Worm (Caenorhabditis elegans): ENCODE results near the gene Y75B8A.34.
A peak's percentile ranks its signal among the peaks of the same experiment; 100 is the strongest.

The Y75B8A.34 gene

DNA sequence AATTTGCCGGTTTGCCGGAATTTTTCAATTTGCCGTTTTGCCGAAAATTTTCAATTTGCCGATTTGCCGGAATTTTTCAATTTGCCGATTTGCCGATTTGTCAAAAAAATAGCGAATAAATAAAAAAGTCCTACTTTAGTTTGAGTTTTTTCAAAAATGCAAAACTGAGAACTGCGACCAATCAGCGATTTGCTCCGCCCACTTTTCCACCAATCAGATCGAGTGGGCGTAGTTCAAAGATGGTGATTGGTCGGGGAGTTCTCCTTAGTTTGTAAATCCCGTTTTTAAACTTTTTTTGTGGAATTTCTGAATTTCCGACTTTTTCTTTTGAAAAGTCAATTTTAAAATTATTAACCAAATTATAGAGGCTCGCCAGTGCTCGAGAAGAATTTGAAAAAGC is 28.1 kb upstream of the Y75B8A.34 start:
- TF ChIP-seq skn-1 (tag; optimal IDR thresholded peaks at IDR 0.05) (no peak), cey-2 (tag; optimal IDR thresholded peaks at IDR 0.05; ENCODE audit: borderline replicate concordance, insufficient read depth) (no peak), lin-38 (GFP tag; IDR thresholded peaks at IDR 0.05) (no peak), unc-39 (tag; optimal IDR thresholded peaks at IDR 0.05) (no peak), nhr-102 (tag; optimal IDR thresholded peaks at IDR 0.05) (no peak), zip-2 (tag; optimal IDR thresholded peaks at IDR 0.05) (no peak), nhr-25 (tag; optimal IDR thresholded peaks at IDR 0.05; ENCODE audit: borderline replicate concordance, insufficient read depth) (no peak), lin-1 (GFP tag; IDR thresholded peaks at IDR 0.05) (no peak), lim-7 (GFP tag; IDR thresholded peaks at IDR 0.05) (no peak), madf-5 (GFP tag; IDR thresholded peaks at IDR 0.05) (no peak), mdt-29 (GFP tag; IDR thresholded peaks at IDR 0.05) (no peak), zfp-2 (tag; optimal IDR thresholded peaks at IDR 0.05) (no peak), nhr-42 (GFP tag; IDR thresholded peaks at IDR 0.05) (no peak), nhr-11 (tag; optimal IDR thresholded peaks at IDR 0.05) (no peak), egl-27 (tag; optimal IDR thresholded peaks at IDR 0.05) (no peak)

DNA sequence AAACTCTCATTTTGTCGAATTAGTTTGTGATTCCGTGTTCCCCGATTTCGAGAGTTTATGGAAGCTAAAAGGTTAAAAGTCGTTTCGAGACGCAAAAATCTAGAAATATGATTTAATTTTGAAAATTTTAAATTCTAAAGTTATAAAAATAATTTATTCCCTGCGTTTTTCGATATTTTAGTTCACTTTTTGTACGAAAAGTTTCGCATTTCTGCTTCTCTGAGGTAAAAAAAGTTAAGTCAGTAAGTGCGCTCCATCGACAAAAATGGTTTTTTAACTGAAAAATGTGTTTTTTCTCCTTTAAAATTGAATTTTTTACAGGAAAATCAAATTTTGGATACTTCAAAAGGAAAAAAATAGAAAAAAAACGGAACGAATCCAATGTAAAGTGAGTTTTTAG is 25.9 kb upstream of the Y75B8A.34 start, which contains the start of gene zip-1:
Gene zip-1 (plus strand): TSS at position 301 of the 400 bp plus-strand sequence.
- TF ChIP-seq attf-4 (tag; optimal IDR thresholded peaks at IDR 0.05) = no peak
- TF ChIP-seq ZK337.2 (GFP tag; IDR thresholded peaks at IDR 0.05) = no peak
- TF ChIP-seq ctbp-1 (GFP tag; IDR thresholded peaks at IDR 0.05) = no peak
- TF ChIP-seq lin-39 (tag; optimal IDR thresholded peaks at IDR 0.05) = no peak
- TF ChIP-seq snpc-1.2 (GFP tag; IDR thresholded peaks at IDR 0.05) = no peak
- no peak for TF ChIP-seq fos-1 (tag; optimal IDR thresholded peaks at IDR 0.05)
- no peak for TF ChIP-seq rbr-2 (tag; optimal IDR thresholded peaks at IDR 0.05)
- no peak for TF ChIP-seq vab-7 (GFP tag; IDR thresholded peaks at IDR 0.05)
- no peak for TF ChIP-seq dpl-1 (GFP tag; optimal IDR thresholded peaks at IDR 0.05)
- TF ChIP-seq nhr-77 (tag; optimal IDR thresholded peaks at IDR 0.05) = no peak

DNA sequence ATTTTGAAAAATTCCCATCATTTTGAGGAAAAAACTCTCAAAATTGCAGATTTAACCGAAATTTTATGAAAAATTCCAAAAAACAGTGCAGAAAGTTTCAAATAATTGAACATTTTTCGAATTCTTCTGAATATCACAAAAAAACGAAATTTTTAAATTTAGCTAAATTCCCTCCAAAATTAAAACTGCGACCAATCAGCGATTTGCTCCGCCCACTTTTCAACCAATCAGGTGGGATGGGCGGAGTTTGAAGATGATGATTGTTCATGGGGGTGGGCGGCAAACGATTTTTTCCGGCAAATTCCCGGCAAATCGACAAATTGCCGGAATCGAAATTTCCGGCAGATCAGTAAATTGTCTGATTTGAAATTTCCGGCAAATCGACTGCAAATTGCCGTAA is 25.1 kb upstream of the Y75B8A.34 start:
- TF ChIP-seq F44E2.7 (GFP tag; IDR thresholded peaks at IDR 0.05) (no peak), Y105C5A.15 (GFP tag; IDR thresholded peaks at IDR 0.05) (no peak), T20F7.1 (GFP tag; optimal IDR thresholded peaks at IDR 0.05) (no peak), lin-13 (GFP tag; optimal IDR thresholded peaks at IDR 0.05) (no peak)

DNA sequence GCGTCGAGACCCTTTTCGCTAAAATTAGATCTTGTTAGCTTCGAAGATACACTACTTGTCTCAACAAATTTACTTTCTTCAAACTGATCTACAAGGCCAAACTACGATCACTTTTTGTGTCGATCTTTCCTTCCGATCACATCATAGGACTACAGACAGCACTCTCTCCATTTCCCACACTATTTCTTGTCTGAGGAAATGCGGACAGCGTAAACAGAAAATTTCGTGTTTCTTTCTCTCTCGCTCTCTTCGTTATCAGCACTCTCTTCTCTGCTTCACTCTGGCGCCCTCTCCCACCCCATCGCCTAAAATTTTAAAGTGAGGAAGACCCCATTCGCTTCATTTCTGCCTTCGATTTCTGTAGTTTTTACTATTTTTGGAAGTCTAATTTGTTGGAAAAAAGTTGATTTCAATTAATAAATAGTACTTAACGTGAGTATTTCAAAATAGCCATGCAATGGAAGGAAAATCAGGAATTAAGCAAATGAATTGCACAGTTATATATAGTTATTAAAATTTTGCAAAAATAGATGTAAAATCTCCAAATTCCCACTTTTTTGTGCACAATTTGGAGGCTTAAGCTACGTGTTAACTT is 23.9 kb upstream of the Y75B8A.34 start:
- TF ChIP-seq daf-16 (GFP tag; optimal IDR thresholded peaks at IDR 0.05) (peak in 1 of 2 experiments; percentile 24), daf-16 (tag; optimal IDR thresholded peaks at IDR 0.05) (peak; percentile 98), mep-1 (tag; optimal IDR thresholded peaks at IDR 0.05) (peak; percentile 70), lin-1 (GFP tag; IDR thresholded peaks at IDR 0.05) (peak; percentile 61; the same call in 1 of the 2 replicates), dpl-1 (GFP tag; optimal IDR thresholded peaks at IDR 0.05) (peak; percentile 53), dmd-8 (GFP tag; IDR thresholded peaks at IDR 0.05) (no peak), zfp-3 (GFP tag; conservative IDR thresholded peaks at IDR 0.05) (no peak), mxl-3 (GFP tag; optimal IDR thresholded peaks at IDR 0.05) (peak; percentile 55), nhr-28 (tag; optimal IDR thresholded peaks at IDR 0.05) (peak; percentile 97), T26A8.4 (GFP tag; IDR thresholded peaks at IDR 0.05) (no peak), R02D3.7 (tag; optimal IDR thresholded peaks at IDR 0.05) (no peak), rbr-2 (tag; optimal IDR thresholded peaks at IDR 0.05) (peak; percentile 62), nhr-41 (GFP tag; IDR thresholded peaks at IDR 0.05) (no peak), nhr-102 (tag; optimal IDR thresholded peaks at IDR 0.05) (peak; percentile 12), nhr-11 (tag; optimal IDR thresholded peaks at IDR 0.05) (peak; percentile 72), pha-4 (GFP tag; IDR thresholded peaks at IDR 0.05) (0 out of 2 replicates have a peak, but pooled peaks have one; percentile 58), pha-4 (tag; optimal IDR thresholded peaks at IDR 0.05) (peak; percentile 27), ama-1 (optimal IDR thresholded peaks at IDR 0.05) (no peak), pqm-1 (tag; optimal IDR thresholded peaks at IDR 0.05) (peak; percentile 13), ceh-62 (tag; optimal IDR thresholded peaks at IDR 0.05) (no peak), dmd-9 (GFP tag; IDR thresholded peaks at IDR 0.05) (no peak), saeg-2 (GFP tag; IDR thresholded peaks at IDR 0.05) (no peak), ceh-20 (GFP tag; IDR thresholded peaks at IDR 0.05) (no peak), lsy-2 (tag; optimal IDR thresholded peaks at IDR 0.05) (peak in 1 of 2 experiments; percentile 65)

Data from whole organism, L4 larva.